Worm (Caenorhabditis elegans) whole organism, young adult: Measurements from ENCODE around the gene F40H3.2.

Experiments
- B0035.1 ChIP-seq: sonication (generic microtip); optimal IDR thresholded peaks from 2 replicates; lab custom pipeline; 2016; ENCODE audit warnings: missing genetic modification characterization, mild to moderate bottlenecking, missing compliant biosample characterization, missing genotype, missing genetic modification reagents
- F39B2.1 ChIP-seq: fragments of 200-800 bp; sonication (Bioruptor generic); IDR thresholded peaks from 2 replicates; pipeline ENCODE4 v1.3.6; 2022; ENCODE audit warnings: missing genetic modification reagents, missing genetic modification characterization, missing compliant biosample characterization
- F49E8.2 ChIP-seq: sonication (generic microtip); optimal IDR thresholded peaks from 3 replicates; lab custom pipeline; 2017; ENCODE audit warnings: missing genetic modification characterization, mild to moderate bottlenecking, missing compliant biosample characterization, antibody characterized with exemption, moderate library complexity; ENCODE audit not compliant: insufficient read depth
- F57C9.4 ChIP-seq: sonication (generic microtip); optimal IDR thresholded peaks from 2 replicates; lab custom pipeline; 2017; ENCODE audit warnings: mild to moderate bottlenecking, missing genetic modification characterization, missing compliant biosample characterization
- Y56A3A.18 ChIP-seq: fragments of 200-800 bp; sonication (Bioruptor generic); IDR thresholded peaks from 2 replicates; pipeline ENCODE4 v1.3.6; 2022; ENCODE audit warnings: missing genetic modification reagents, missing genetic modification characterization, missing compliant biosample characterization
- akir-1 ChIP-seq: fragments of 200-800 bp; sonication (Bioruptor generic); optimal IDR thresholded peaks from 2 replicates; lab custom pipeline; 2018; ENCODE audit warnings: mild to moderate bottlenecking, missing genetic modification characterization, moderate library complexity, missing compliant biosample characterization
- ama-1 ChIP-seq, 3 experiments: fragments of 150-350 bp in 1 of 3; sonication (generic microtip) in 2 of 3; optimal IDR thresholded peaks; 2 replicates each; lab custom pipeline; 2014 to 2018; ENCODE audit warnings: missing biosample characterization in 2 of 3, missing genetic modification characterization in 2 of 3, missing genetic modification reagents in 2 of 3
- aptf-2 ChIP-seq: fragments of 200-800 bp; sonication (Bioruptor generic); conservative IDR thresholded peaks from 2 replicates; pipeline ENCODE4 v1.3.6; 2022; ENCODE audit warnings: missing genetic modification reagents, missing genetic modification characterization, missing compliant biosample characterization
- aptf-3 ChIP-seq: fragments of 200-800 bp; sonication (Bioruptor generic); IDR thresholded peaks from 2 replicates; pipeline ENCODE4 v1.3.6; 2022; ENCODE audit warnings: missing genetic modification characterization, missing compliant biosample characterization
- bed-1 ChIP-seq: fragments of 200-800 bp; sonication (Bioruptor generic); IDR thresholded peaks from 2 replicates; pipeline ENCODE4 v1.3.6; 2022; ENCODE audit warnings: missing genetic modification reagents, missing genetic modification characterization, missing compliant biosample characterization
- ccch-3 ChIP-seq: fragments of 200-800 bp; sonication (Bioruptor generic); optimal IDR thresholded peaks from 2 replicates; lab custom pipeline; 2018; ENCODE audit warnings: mild to moderate bottlenecking, missing genetic modification characterization, missing compliant biosample characterization
- ceh-100 ChIP-seq: fragments of 200-800 bp; sonication (Bioruptor generic); IDR thresholded peaks from 2 replicates; pipeline ENCODE4 v1.3.6; 2022; ENCODE audit warnings: missing genetic modification reagents, missing genetic modification characterization, missing compliant biosample characterization
- chd-7 ChIP-seq: sonication (generic microtip); optimal IDR thresholded peaks from 2 replicates; lab custom pipeline; 2016; ENCODE audit warnings: mild to moderate bottlenecking, missing genetic modification characterization, moderate library complexity, missing compliant biosample characterization
- dpff-1 ChIP-seq: sonication (generic microtip); optimal IDR thresholded peaks from 2 replicates; lab custom pipeline; 2017; ENCODE audit warnings: mild to moderate bottlenecking, missing genetic modification characterization, missing compliant biosample characterization
- dpl-1 ChIP-seq: fragments of 150-350 bp; optimal IDR thresholded peaks from 2 replicates; lab custom pipeline; 2014; ENCODE audit warnings: missing biosample characterization, missing genetic modification reagents, missing genetic modification characterization
- efl-1 ChIP-seq: fragments of 150-350 bp; optimal IDR thresholded peaks from 2 replicates; lab custom pipeline; 2014; ENCODE audit warnings: missing biosample characterization, missing genetic modification reagents, missing genetic modification characterization
- egl-44 ChIP-seq: fragments of 200-800 bp; sonication (Bioruptor generic); IDR thresholded peaks from 2 replicates; pipeline ENCODE4 v1.3.6; 2022; ENCODE audit warnings: missing genetic modification reagents, missing genetic modification characterization, missing compliant biosample characterization
- hmg-20 ChIP-seq: fragments of 200-800 bp; sonication (Bioruptor generic); IDR thresholded peaks from 2 replicates; pipeline ENCODE4 v1.3.6; 2022; ENCODE audit warnings: missing genetic modification reagents, missing genetic modification characterization, missing compliant biosample characterization
- hsf-1 ChIP-seq: fragments of 200-800 bp; sonication (Bioruptor generic); IDR thresholded peaks from 2 replicates; pipeline ENCODE4 v1.3.6; 2022; ENCODE audit warnings: missing genetic modification reagents, missing genetic modification characterization, missing compliant biosample characterization
- lsl-1 ChIP-seq: fragments of 200-800 bp; sonication (Bioruptor generic); optimal IDR thresholded peaks from 2 replicates; lab custom pipeline; 2018; ENCODE audit warnings: mild to moderate bottlenecking, missing genetic modification characterization, moderate library complexity, missing compliant biosample characterization
- lsy-27 ChIP-seq: sonication (generic microtip); optimal IDR thresholded peaks from 2 replicates; lab custom pipeline; 2017; ENCODE audit warnings: missing genetic modification characterization, mild to moderate bottlenecking, missing compliant biosample characterization, antibody characterized with exemption, missing genotype, borderline replicate concordance; ENCODE audit not compliant: insufficient read depth
- madf-10 ChIP-seq: sonication (generic microtip); optimal IDR thresholded peaks from 2 replicates; lab custom pipeline; 2016; ENCODE audit warnings: mild to moderate bottlenecking, missing genetic modification characterization, missing compliant biosample characterization
- madf-3 ChIP-seq: fragments of 200-800 bp; sonication (Bioruptor generic); IDR thresholded peaks from 2 replicates; pipeline ENCODE4 v1.3.6; 2022; ENCODE audit warnings: missing genetic modification reagents, missing genetic modification characterization, missing compliant biosample characterization
- madf-6 ChIP-seq: fragments of 200-800 bp; sonication (Bioruptor generic); IDR thresholded peaks from 2 replicates; pipeline ENCODE4 v1.3.6; 2022; ENCODE audit warnings: missing genetic modification reagents, missing genetic modification characterization, missing compliant biosample characterization
- mes-4 ChIP-seq: sonication (generic microtip); optimal IDR thresholded peaks from 2 replicates; lab custom pipeline; 2016; ENCODE audit warnings: missing genotype, missing genetic modification characterization, missing compliant biosample characterization
- mxl-1 ChIP-seq: sonication (generic microtip); optimal IDR thresholded peaks from 2 replicates; lab custom pipeline; 2016; ENCODE audit warnings: missing genetic modification characterization, missing compliant biosample characterization
- nfya-1 ChIP-seq: sonication (generic microtip); optimal IDR thresholded peaks from 2 replicates; lab custom pipeline; 2017; ENCODE audit warnings: antibody characterized with exemption, missing compliant biosample characterization, missing genetic modification characterization, borderline replicate concordance; ENCODE audit not compliant: insufficient read depth
- nfyb-1 ChIP-seq: fragments of 200-800 bp; sonication (Bioruptor generic); IDR thresholded peaks from 2 replicates; pipeline ENCODE4 v1.3.6; 2022; ENCODE audit warnings: missing genetic modification reagents, missing genetic modification characterization, missing compliant biosample characterization
- pbrm-1 ChIP-seq: fragments of 200-800 bp; sonication (Bioruptor generic); IDR thresholded peaks from 2 replicates; pipeline ENCODE4 v1.3.6; 2022; ENCODE audit warnings: missing genetic modification reagents, missing genetic modification characterization, missing compliant biosample characterization
- pha-4 ChIP-seq: fragments of 150-350 bp; sonication (generic microtip); optimal IDR thresholded peaks from 2 replicates; lab custom pipeline; 2014; ENCODE audit warnings: missing biosample characterization, missing genetic modification reagents, missing genetic modification characterization
- repo-1 ChIP-seq: sonication (generic microtip); optimal IDR thresholded peaks from 2 replicates; lab custom pipeline; 2017; ENCODE audit warnings: mild to moderate bottlenecking, missing genetic modification characterization, missing compliant biosample characterization
- sdz-38 ChIP-seq: sonication (generic microtip); optimal IDR thresholded peaks from 2 replicates; lab custom pipeline; 2016; ENCODE audit warnings: missing genotype, missing genetic modification characterization, missing compliant biosample characterization
- sptf-2 ChIP-seq: fragments of 200-800 bp; sonication (Bioruptor generic); optimal IDR thresholded peaks from 2 replicates; lab custom pipeline; 2018; ENCODE audit warnings: mild to moderate bottlenecking, missing genetic modification characterization, missing compliant biosample characterization
- tbx-9 ChIP-seq: sonication (generic microtip); optimal IDR thresholded peaks from 2 replicates; lab custom pipeline; 2016; ENCODE audit warnings: borderline replicate concordance, missing genetic modification characterization, inconsistent platforms, missing compliant biosample characterization
- tlf-1 ChIP-seq: fragments of 200-800 bp; sonication (Bioruptor generic); optimal IDR thresholded peaks from 2 replicates; lab custom pipeline; 2018; ENCODE audit warnings: mild to moderate bottlenecking, missing genetic modification characterization, missing compliant biosample characterization
- unc-62 ChIP-seq: fragments of 150-350 bp; optimal IDR thresholded peaks from 2 replicates; lab custom pipeline; 2014; ENCODE audit warnings: missing biosample characterization, missing genetic modification reagents, missing genetic modification characterization
- xnd-1 ChIP-seq: sonication (generic microtip); optimal IDR thresholded peaks from 2 replicates; lab custom pipeline; 2016; ENCODE audit warnings: missing genotype, missing genetic modification reagents, missing genetic modification characterization, missing compliant biosample characterization
- zfh-2 ChIP-seq: fragments of 200-800 bp; sonication (Bioruptor generic); conservative IDR thresholded peaks from 2 replicates; pipeline ENCODE4 v1.3.6; 2022; ENCODE audit warnings: missing genetic modification reagents, missing genetic modification characterization, missing compliant biosample characterization
- ztf-18 ChIP-seq: sonication (generic microtip); optimal IDR thresholded peaks from 2 replicates; lab custom pipeline; 2016; ENCODE audit warnings: missing genotype, mild to moderate bottlenecking, missing genetic modification characterization, missing compliant biosample characterization
- ztf-22 ChIP-seq: fragments of 200-800 bp; sonication (Bioruptor generic); optimal IDR thresholded peaks from 2 replicates; lab custom pipeline; 2018; ENCODE audit warnings: mild to moderate bottlenecking, missing genetic modification characterization, moderate library complexity, missing compliant biosample characterization
- ztf-26 ChIP-seq: sonication (generic microtip); optimal IDR thresholded peaks from 2 replicates; lab custom pipeline; 2017; ENCODE audit warnings: missing genetic modification characterization, missing compliant biosample characterization
- ztf-6 ChIP-seq: fragments of 200-800 bp; sonication (Bioruptor generic); IDR thresholded peaks from 2 replicates; pipeline ENCODE4 v1.3.6; 2022; ENCODE audit warnings: missing genetic modification reagents, missing genetic modification characterization, missing compliant biosample characterization

Gene F40H3.2

ce11 chrII:6135530-6135929, 37.9 kb upstream of the F40H3.2 start:
- TF ChIP-seq ztf-6 (GFP tag; lab: Robert Waterston, UW) (no peak), sptf-2 (GFP tag; lab: Kevin White, UChicago) (no peak), egl-44 (GFP tag; lab: Robert Waterston, UW) (no peak), madf-10 (tag; lab: Kevin White, UChicago) (no peak), aptf-3 (GFP tag; lab: Robert Waterston, UW) (no peak), ztf-26 (tag; lab: Kevin White, UChicago) (no peak), lsl-1 (GFP tag; lab: Kevin White, UChicago) (no peak), akir-1 (GFP tag; lab: Kevin White, UChicago) (no peak), nfya-1 (tag; lab: Kevin White, UChicago) (no peak), F39B2.1 (no peak)

DNA sequence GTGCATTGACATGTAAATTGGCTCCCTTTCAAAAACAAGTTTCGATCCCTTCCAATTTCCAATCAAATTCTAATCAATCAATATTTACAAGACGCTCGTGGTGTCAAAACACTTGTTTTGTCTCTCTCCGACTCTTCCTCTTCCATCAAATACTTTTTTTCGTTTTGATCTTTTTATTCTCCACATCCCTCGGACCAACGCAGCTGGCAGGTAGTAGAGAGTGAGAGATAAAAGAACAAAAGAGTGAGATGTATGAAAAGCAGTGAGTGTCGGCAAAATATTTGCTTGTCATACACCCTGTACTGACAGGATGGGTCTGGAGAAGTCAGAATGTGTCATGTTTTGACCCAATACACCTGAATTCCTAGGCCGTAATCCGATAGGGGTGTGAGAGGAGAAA, 36.7 kb upstream of the F40H3.2 start:
- TF ChIP-seq F49E8.2 (tag; lab: Kevin White, UChicago), result no peak
- no peak for TF ChIP-seq xnd-1 (tag; lab: Kevin White, UChicago)
- no peak for TF ChIP-seq B0035.1 (tag; lab: Kevin White, UChicago)
- TF ChIP-seq pha-4, result no peak
- no peak for TF ChIP-seq tbx-9 (tag; lab: Kevin White, UChicago)
- TF ChIP-seq zfh-2 (GFP tag; lab: Robert Waterston, UW), result no peak
- TF ChIP-seq ceh-100, result no peak
- no peak for TF ChIP-seq madf-3 (GFP tag; lab: Robert Waterston, UW)
- TF ChIP-seq madf-10 (tag; lab: Kevin White, UChicago), result no peak

- TF ChIP-seq aptf-2 (GFP tag; lab: Robert Waterston, UW), result no peak
- TF ChIP-seq B0035.1 (tag; lab: Kevin White, UChicago), result no peak
- TF ChIP-seq tlf-1 (GFP tag; lab: Kevin White, UChicago), result no peak
- no peak for TF ChIP-seq ama-1 (optimal IDR thresholded peaks at IDR 0.05; lab: Kevin White, UChicago)
- no peak for TF ChIP-seq ama-1 (GFP tag; optimal IDR thresholded peaks at IDR 0.05; lab: Kevin White, UChicago)
- no peak for TF ChIP-seq bed-1 (GFP tag; lab: Robert Waterston, UW)
- no peak for TF ChIP-seq dpff-1 (tag; lab: Kevin White, UChicago)
- TF ChIP-seq ztf-18 (tag; lab: Kevin White, UChicago), result no peak
- no peak for TF ChIP-seq unc-62 (GFP tag; lab: Kevin White, UChicago)
- no peak for TF ChIP-seq sdz-38 (tag; lab: Kevin White, UChicago)
- TF ChIP-seq efl-1 (GFP tag; lab: Kevin White, UChicago), result no peak
- no peak for TF ChIP-seq lsy-27
- TF ChIP-seq madf-6 (GFP tag; lab: Robert Waterston, UW), result no peak
- no peak for TF ChIP-seq nfya-1 (tag; lab: Kevin White, UChicago)
- TF ChIP-seq F57C9.4, result no peak
- TF ChIP-seq mxl-1 (tag; lab: Kevin White, UChicago), result no peak
Measured at ce11 chrII:6138138-6138537, 35.3 kb upstream of the F40H3.2 start.

DNA sequence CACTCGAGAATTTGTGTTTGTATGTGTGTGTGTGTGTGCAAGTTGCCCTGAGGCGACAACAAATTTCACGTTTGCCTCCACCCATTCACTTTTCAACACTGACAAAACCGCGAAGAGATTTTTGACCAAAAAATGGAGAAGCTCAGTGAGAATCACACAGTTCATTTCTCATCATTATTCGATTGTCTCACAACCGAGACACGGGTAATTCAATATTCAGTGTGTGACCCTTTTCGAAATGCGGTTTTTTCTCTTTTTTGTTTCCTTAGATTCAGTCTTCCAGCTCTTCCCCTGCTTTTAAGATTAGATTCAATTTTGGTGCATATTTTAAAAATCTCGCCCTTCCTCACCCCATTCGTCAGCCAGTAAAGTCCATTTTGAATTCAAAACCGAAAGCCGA, 34.0 kb upstream of the F40H3.2 start:
- no peak for TF ChIP-seq akir-1 (GFP tag; lab: Kevin White, UChicago)
- TF ChIP-seq, all 124 proteins: peak for 0

DNA sequence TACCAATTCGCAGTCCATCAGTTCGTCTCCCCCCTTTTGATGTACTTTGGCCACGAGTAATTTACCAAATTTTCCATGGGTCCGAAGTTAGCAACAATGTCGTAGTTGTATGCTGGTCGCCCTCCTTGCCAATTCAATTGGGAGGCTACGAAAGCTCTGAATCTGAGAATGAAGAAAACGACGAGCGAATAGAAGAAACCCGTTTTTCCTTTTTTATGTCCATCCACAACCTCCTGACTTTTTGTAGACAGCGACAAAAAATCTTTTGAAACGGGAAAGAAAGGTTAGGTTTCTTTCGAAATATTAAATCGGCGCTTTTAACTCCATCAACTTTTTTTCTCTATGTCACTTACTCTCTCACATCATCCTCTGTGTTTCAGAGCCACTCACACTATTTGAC, 30.9 kb upstream of the F40H3.2 start:
- TF ChIP-seq Y56A3A.18 (GFP tag; lab: Robert Waterston, UW) (no peak), aptf-2 (GFP tag; lab: Robert Waterston, UW) (no peak), hmg-20 (no peak), chd-7 (tag; lab: Kevin White, UChicago) (no peak), ccch-3 (no peak), ceh-100 (no peak), hsf-1 (GFP tag; lab: Robert Waterston, UW) (no peak), repo-1 (tag; lab: Kevin White, UChicago) (no peak), pbrm-1 (no peak), tbx-9 (tag; lab: Kevin White, UChicago) (no peak), dpl-1 (GFP tag; lab: Kevin White, UChicago) (no peak), mes-4 (tag; lab: Kevin White, UChicago) (no peak), ztf-22 (GFP tag; lab: Kevin White, UChicago) (no peak), nfyb-1 (GFP tag; lab: Robert Waterston, UW) (no peak)
- TF ChIP-seq, all 124 proteins: peak for 0
